Worm (Caenorhabditis elegans) whole organism, L1 larva: ENCODE measurements around the gene F46B3.9.

Source experiments
- C04F5.9 ChIP-seq: sonication (generic microtip); optimal IDR thresholded peaks from 2 replicates; lab custom pipeline; 2016; ENCODE audit warnings: missing genetic modification characterization, missing compliant biosample characterization
- Y116A8C.19 ChIP-seq: sonication (generic microtip); optimal IDR thresholded peaks from 2 replicates; lab custom pipeline; 2016; ENCODE audit warnings: missing compliant biosample characterization, missing genetic modification characterization, borderline replicate concordance
- aly-2 ChIP-seq: fragments of 150-350 bp; optimal IDR thresholded peaks from 2 replicates; lab custom pipeline; 2014; ENCODE audit warnings: missing biosample characterization, missing genetic modification characterization
- blmp-1 ChIP-seq: fragments of 150-350 bp; optimal IDR thresholded peaks from 2 replicates; lab custom pipeline; 2014; ENCODE audit warnings: missing biosample characterization, missing genetic modification characterization
- ceh-8 ChIP-seq: fragments of 200-800 bp; sonication (Bioruptor generic); optimal IDR thresholded peaks from 2 replicates; lab custom pipeline; 2018; ENCODE audit warnings: mild to moderate bottlenecking, missing genetic modification characterization, moderate library complexity, missing compliant biosample characterization
- ceh-82 ChIP-seq, 3 experiments: fragments of 150-350 bp in 1 of 3; sonication (generic microtip) in 2 of 3; optimal IDR thresholded peaks; 2 replicates each; lab custom pipeline; 2014 to 2017; ENCODE audit warnings: missing biosample characterization in 3 of 3, missing genetic modification characterization in 3 of 3
- ces-1 ChIP-seq: fragments of 150-350 bp; optimal IDR thresholded peaks from 2 replicates; lab custom pipeline; 2014; ENCODE audit warnings: missing biosample characterization, missing genetic modification reagents, missing genetic modification characterization
- dsc-1 ChIP-seq: sonication (generic microtip); optimal IDR thresholded peaks from 2 replicates; lab custom pipeline; 2016; ENCODE audit warnings: mild to moderate bottlenecking, missing genetic modification characterization, missing compliant biosample characterization
- egl-13 ChIP-seq: sonication (generic microtip); optimal IDR thresholded peaks from 2 replicates; lab custom pipeline; 2016; ENCODE audit warnings: missing genotype, missing genetic modification reagents, missing genetic modification characterization, missing compliant biosample characterization
- egl-27 ChIP-seq, 2 experiments: fragments of 150-350 bp in 1 of 2; sonication (generic microtip); optimal IDR thresholded peaks; 3 replicates each; lab custom pipeline; 2017 to 2018; ENCODE audit warnings: missing biosample characterization in 2 of 2, missing genetic modification characterization in 2 of 2, missing genetic modification reagents in 2 of 2
- elt-2 ChIP-seq: sonication (generic microtip); optimal IDR thresholded peaks from 2 replicates; lab custom pipeline; 2016; ENCODE audit warnings: missing genetic modification characterization, mild to moderate bottlenecking, inconsistent platforms, missing compliant biosample characterization, missing genetic modification reagents
- ets-5 ChIP-seq: fragments of 200-800 bp; sonication (Bioruptor generic); IDR thresholded peaks from 2 replicates; pipeline ENCODE4 v1.3.6; 2022; ENCODE audit warnings: missing genetic modification characterization, missing compliant biosample characterization
- fkh-4 ChIP-seq: sonication (generic microtip); optimal IDR thresholded peaks from 2 replicates; lab custom pipeline; 2016; ENCODE audit warnings: missing compliant biosample characterization, missing genetic modification characterization, borderline replicate concordance
- fkh-8 ChIP-seq: sonication (generic microtip); optimal IDR thresholded peaks from 2 replicates; lab custom pipeline; 2016; ENCODE audit warnings: mild to moderate bottlenecking, missing genetic modification characterization, missing compliant biosample characterization
- hpl-2 ChIP-seq: fragments of 150-350 bp; optimal IDR thresholded peaks from 2 replicates; lab custom pipeline; 2014; ENCODE audit warnings: missing biosample characterization, missing genetic modification reagents, missing genetic modification characterization
- isw-1 ChIP-seq: fragments of 200-800 bp; sonication (Bioruptor generic); IDR thresholded peaks from 2 replicates; pipeline ENCODE4 v1.3.6; 2022; ENCODE audit warnings: missing genetic modification characterization, missing compliant biosample characterization
- lin-13 ChIP-seq: fragments of 150-350 bp; optimal IDR thresholded peaks from 2 replicates; lab custom pipeline; 2014; ENCODE audit warnings: missing biosample characterization, missing genetic modification reagents, missing genetic modification characterization
- lin-14 ChIP-seq: fragments of 200-800 bp; sonication (Bioruptor generic); optimal IDR thresholded peaks from 2 replicates; lab custom pipeline; 2018; ENCODE audit warnings: mild to moderate bottlenecking, missing genetic modification characterization, moderate library complexity, missing compliant biosample characterization
- lin-15B ChIP-seq: fragments of 150-350 bp; sonication (generic microtip); optimal IDR thresholded peaks from 3 replicates; lab custom pipeline; 2014; ENCODE audit warnings: missing biosample characterization, missing genetic modification characterization
- lin-35 ChIP-seq, 2 experiments: fragments of 150-350 bp; optimal IDR thresholded peaks; 2 replicates each; lab custom pipeline; 2014; ENCODE audit warnings: missing biosample characterization in 2 of 2, missing genetic modification characterization in 2 of 2, missing genetic modification reagents in 2 of 2
- lin-39 ChIP-seq: fragments of 150-350 bp; optimal IDR thresholded peaks from 2 replicates; lab custom pipeline; 2014; ENCODE audit warnings: missing biosample characterization, missing genetic modification reagents, missing genetic modification characterization
- mdl-1 ChIP-seq, 2 experiments: fragments of 150-350 bp; optimal IDR thresholded peaks; 2 replicates each; lab custom pipeline; 2014 to 2017; ENCODE audit warnings: missing biosample characterization in 2 of 2, missing genetic modification characterization in 2 of 2, inconsistent platforms in 1 of 2
- nhr-11 ChIP-seq: fragments of 150-350 bp; optimal IDR thresholded peaks from 2 replicates; lab custom pipeline; 2014; ENCODE audit warnings: missing biosample characterization, missing genetic modification characterization
- nhr-12 ChIP-seq: sonication (generic microtip); optimal IDR thresholded peaks from 2 replicates; lab custom pipeline; 2017; ENCODE audit warnings: missing biosample characterization, missing genetic modification characterization
- nhr-20 ChIP-seq: sonication (generic microtip); optimal IDR thresholded peaks from 2 replicates; lab custom pipeline; 2016; ENCODE audit warnings: mild to moderate bottlenecking, missing genetic modification characterization, missing compliant biosample characterization
- nhr-237 ChIP-seq: fragments of 150-350 bp; optimal IDR thresholded peaks from 2 replicates; lab custom pipeline; 2014; ENCODE audit warnings: missing biosample characterization, missing genetic modification characterization
- nhr-71 ChIP-seq: sonication (generic microtip); optimal IDR thresholded peaks from 2 replicates; lab custom pipeline; 2016; ENCODE audit warnings: mild to moderate bottlenecking, missing genetic modification characterization, moderate library complexity, missing compliant biosample characterization
- nhr-76 ChIP-seq: sonication (generic microtip); optimal IDR thresholded peaks from 2 replicates; lab custom pipeline; 2017; ENCODE audit warnings: missing biosample characterization, missing genetic modification characterization
- nhr-90 ChIP-seq: sonication (generic microtip); optimal IDR thresholded peaks from 2 replicates; lab custom pipeline; 2016; ENCODE audit warnings: mild to moderate bottlenecking, missing genetic modification characterization, missing compliant biosample characterization; ENCODE audit not compliant: poor library complexity
- rnt-1 ChIP-seq: sonication (generic microtip); optimal IDR thresholded peaks from 2 replicates; lab custom pipeline; 2016; ENCODE audit warnings: mild to moderate bottlenecking, missing genetic modification characterization, moderate library complexity, missing compliant biosample characterization
- sox-4 ChIP-seq: sonication (generic microtip); optimal IDR thresholded peaks from 2 replicates; lab custom pipeline; 2016; ENCODE audit warnings: missing genetic modification characterization, missing compliant biosample characterization
- sptf-1 ChIP-seq: fragments of 150-350 bp; optimal IDR thresholded peaks from 2 replicates; lab custom pipeline; 2014; ENCODE audit warnings: missing biosample characterization, missing genetic modification characterization
- tlp-1 ChIP-seq: fragments of 150-350 bp; optimal IDR thresholded peaks from 2 replicates; lab custom pipeline; 2014; ENCODE audit warnings: missing biosample characterization, missing genetic modification characterization
- unc-86 ChIP-seq: sonication (generic microtip); optimal IDR thresholded peaks from 2 replicates; lab custom pipeline; 2016; ENCODE audit warnings: missing genetic modification characterization, missing compliant biosample characterization
- unc-98 ChIP-seq: fragments of 200-800 bp; sonication (Bioruptor generic); IDR thresholded peaks from 2 replicates; pipeline ENCODE4 v1.3.6; 2022; ENCODE audit warnings: missing genetic modification characterization, missing compliant biosample characterization
- ztf-4 ChIP-seq: fragments of 150-350 bp; optimal IDR thresholded peaks from 2 replicates; lab custom pipeline; 2014; ENCODE audit warnings: missing biosample characterization, missing genetic modification characterization

F46B3.9 gene

ce11 chrV:20608688-20609087 lies 17.3 kb downstream of the F46B3.9 start, which contains the start of gene ttr-12:
TSS of gene ttr-12 (minus strand) at chrV:20608788.
- TF ChIP-seq egl-27 (tag; optimal IDR thresholded peaks at IDR 0.05; lab: Kevin White, UChicago) (no peak), sptf-1 (tag; lab: Kevin White, UChicago) (no peak), unc-98 (GFP tag; lab: Robert Waterston, UW) (no peak), nhr-11 (no peak), fkh-8 (tag; lab: Kevin White, UChicago) (no peak), nhr-20 (tag; lab: Kevin White, UChicago) (no peak), elt-2 (tag; lab: Kevin White, UChicago) (no peak), lin-35 (GFP tag; optimal IDR thresholded peaks at IDR 0.05; lab: Kevin White, UChicago) (no peak), ztf-4 (tag; lab: Kevin White, UChicago) (no peak), unc-86 (tag; lab: Kevin White, UChicago) (no peak), Y116A8C.19 (tag; lab: Kevin White, UChicago) (no peak), rnt-1 (tag; lab: Kevin White, UChicago) (no peak), C04F5.9 (tag; lab: Kevin White, UChicago) (no peak), hpl-2 (GFP tag; lab: Kevin White, UChicago) (no peak), ets-5 (GFP tag; lab: Robert Waterston, UW) (no peak), mdl-1 (tag; optimal IDR thresholded peaks at IDR 0.05; lab: Kevin White, UChicago) (no peak), nhr-71 (tag; lab: Kevin White, UChicago) (no peak), aly-2 (tag; lab: Kevin White, UChicago) (no peak), nhr-90 (no peak)

- peak; percentile 65 for TF ChIP-seq dsc-1 (tag; lab: Kevin White, UChicago)
- TF ChIP-seq lin-13 (GFP tag; lab: Kevin White, UChicago): no peak
Observed at ce11 chrV:20606617-20607016, 19.3 kb downstream of the F46B3.9 start, which contains the start of gene F46B3.23. TSS of gene F46B3.23 (minus strand) at chrV:20606717.

ce11 chrV:20604606-20605155 lies 21.3 kb downstream of the F46B3.9 start, which contains the start of gene ttr-57:
TSS of gene ttr-57 (plus strand) at chrV:20605105.
- TF ChIP-seq nhr-12 (tag; lab: Kevin White, UChicago) (no peak), nhr-76 (tag; lab: Kevin White, UChicago) (no peak)
- TF ChIP-seq, all 84 proteins: peak for 0

- TF ChIP-seq nhr-237 (tag; lab: Kevin White, UChicago) (no peak), lin-14 (GFP tag; lab: Kevin White, UChicago) (no peak), ztf-4 (tag; lab: Kevin White, UChicago) (no peak), nhr-71 (tag; lab: Kevin White, UChicago) (no peak), isw-1 (no peak), C04F5.9 (tag; lab: Kevin White, UChicago) (no peak), fkh-4 (no peak), nhr-76 (tag; lab: Kevin White, UChicago) (no peak), rnt-1 (tag; lab: Kevin White, UChicago) (no peak), tlp-1 (tag; lab: Kevin White, UChicago) (no peak), lin-15B (no peak)
Observed at ce11 chrV:20603014-20603413, 22.9 kb downstream of the F46B3.9 start, which contains the start of gene ttr-11. TSS of gene ttr-11 (plus strand) at chrV:20603314.

- TF ChIP-seq egl-13 (tag; lab: Kevin White, UChicago) (no peak), aly-2 (tag; lab: Kevin White, UChicago) (no peak), nhr-12 (tag; lab: Kevin White, UChicago) (no peak), dsc-1 (tag; lab: Kevin White, UChicago) (no peak), sox-4 (tag; lab: Kevin White, UChicago) (no peak), nhr-237 (tag; lab: Kevin White, UChicago) (no peak), egl-27 (tag; optimal IDR thresholded peaks at IDR 0.05; lab: Kevin White, UChicago) (no peak), lin-39 (no peak), unc-86 (tag; lab: Kevin White, UChicago) (no peak), hpl-2 (GFP tag; lab: Kevin White, UChicago) (no peak), blmp-1 (tag; lab: Kevin White, UChicago) (no peak), elt-2 (tag; lab: Kevin White, UChicago) (no peak), ces-1 (GFP tag; lab: Kevin White, UChicago) (no peak), Y116A8C.19 (tag; lab: Kevin White, UChicago) (no peak), ceh-8 (GFP tag; lab: Kevin White, UChicago) (no peak), ceh-82 (tag; optimal IDR thresholded peaks at IDR 0.05; lab: Kevin White, UChicago) (no peak), lin-35 (GFP tag; optimal IDR thresholded peaks at IDR 0.05; lab: Kevin White, UChicago) (no peak), nhr-76 (tag; lab: Kevin White, UChicago) (no peak), nhr-71 (tag; lab: Kevin White, UChicago) (no peak)
Observed at ce11 chrV:20600704-20601103, 25.2 kb downstream of the F46B3.9 start.
